Fruit fly (Drosophila melanogaster) whole organism, embryonic: ENCODE results near the gene CG31759.

ENCODE experiments used
- CG8281 ChIP-seq: fragments of 200-800 bp; sonication (Bioruptor generic); optimal IDR thresholded peaks from 2 replicates; lab custom pipeline; 2018; ENCODE audit warnings: missing biosample characterization, mild to moderate bottlenecking, missing genetic modification characterization, moderate library complexity
- Gug ChIP-seq: fragments of 200-800 bp; sonication (Bioruptor generic); IDR thresholded peaks from 4 replicates; pipeline ENCODE4 v1.3.6; 2022; ENCODE audit warnings: missing biosample characterization, missing genetic modification characterization
- Trl ChIP-seq, 3 experiments: fragments of >200 bp in 2 of 3; fragments of 200-800 bp in 1 of 3; sonication (Bioruptor generic) in 1 of 3; optimal IDR thresholded peaks; 2 replicates in 1 of 3; 3 replicates in 2 of 3; lab custom pipeline; 2016 to 2017; ENCODE audit warnings: missing biosample characterization in 1 of 3, missing genetic modification characterization in 1 of 3
- ac ChIP-seq: fragments of 200-800 bp; sonication (Bioruptor generic); optimal IDR thresholded peaks from 3 replicates; lab custom pipeline; 2017; ENCODE audit warnings: missing biosample characterization, mild to moderate bottlenecking, missing genetic modification characterization

DNA sequence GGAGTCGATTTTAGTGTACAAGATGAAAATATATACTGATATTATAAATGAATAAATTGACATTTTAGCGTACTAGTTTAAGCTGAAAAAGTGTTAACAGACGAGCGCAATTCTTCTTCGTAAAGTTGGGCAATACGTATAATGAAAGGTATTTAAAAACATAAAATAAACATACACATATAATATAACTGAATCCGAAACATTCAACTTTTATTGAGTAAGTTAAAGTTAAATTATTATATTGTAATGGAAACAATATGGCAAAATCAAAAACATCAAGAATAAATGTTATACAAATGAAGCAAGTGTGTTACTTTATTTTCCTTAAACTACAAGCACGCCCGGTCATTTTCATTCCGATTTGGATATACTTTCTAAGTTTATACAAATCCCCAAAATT lies 37.3 kb upstream of the CG31759 start, which contains the start of gene CG17217:
- no peak for TF ChIP-seq ac
- TF ChIP-seq Trl (optimal IDR thresholded peaks at IDR 0.05; lab: Kevin White, UChicago), result no peak
- no peak for TF ChIP-seq Trl (GFP tag; optimal IDR thresholded peaks at IDR 0.05; lab: Kevin White, UChicago)
- no peak for TF ChIP-seq CG8281 (tag; lab: Kevin White, UChicago)
- TF ChIP-seq Gug (GFP tag; lab: Robert Waterston, UW), result no peak
